Worm (Caenorhabditis elegans): ENCODE results near the gene F56A11.6.

F56A11.6 gene

DNA sequence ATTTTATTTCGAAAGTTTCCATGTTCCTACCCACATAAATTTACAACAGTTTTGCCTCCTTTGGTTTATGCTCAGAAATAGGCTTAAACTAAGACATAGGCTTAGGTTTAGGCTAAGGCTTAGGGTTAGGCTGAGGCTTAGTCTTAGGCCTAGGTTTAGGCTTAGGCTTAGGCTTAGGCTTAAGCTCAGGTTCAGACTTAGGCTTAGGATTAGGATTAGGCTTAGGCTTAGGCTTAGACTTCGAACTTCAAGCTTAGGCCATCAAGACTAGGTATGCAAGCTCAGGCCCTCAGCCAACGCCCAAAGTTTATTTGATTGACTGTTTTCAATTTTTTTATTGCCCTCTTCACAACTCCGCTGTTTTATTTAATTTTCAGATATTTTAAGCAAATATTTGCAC lies 36.2 kb downstream of the F56A11.6 start:
- no peak for TF ChIP-seq lsy-2 (tag; optimal IDR thresholded peaks at IDR 0.05)

- TF ChIP-seq efl-1 (optimal IDR thresholded peaks at IDR 0.05), result no peak
- TF ChIP-seq efl-1 (GFP tag; optimal IDR thresholded peaks at IDR 0.05 in 1 of 2), result peak in 1 of 2 experiments; percentile 64
- no peak for TF ChIP-seq rnt-1 (tag; optimal IDR thresholded peaks at IDR 0.05)
- TF ChIP-seq unc-130 (tag; optimal IDR thresholded peaks at IDR 0.05), result no peak
Measured at ce11 chrIV:531835-532234, 50.2 kb downstream of the F56A11.6 start, which contains the start of gene glt-7. TSS of gene glt-7 (plus strand) at chrIV:532135.
